Worm (Caenorhabditis elegans): ENCODE measurements around the gene trpa-1.

DNA sequence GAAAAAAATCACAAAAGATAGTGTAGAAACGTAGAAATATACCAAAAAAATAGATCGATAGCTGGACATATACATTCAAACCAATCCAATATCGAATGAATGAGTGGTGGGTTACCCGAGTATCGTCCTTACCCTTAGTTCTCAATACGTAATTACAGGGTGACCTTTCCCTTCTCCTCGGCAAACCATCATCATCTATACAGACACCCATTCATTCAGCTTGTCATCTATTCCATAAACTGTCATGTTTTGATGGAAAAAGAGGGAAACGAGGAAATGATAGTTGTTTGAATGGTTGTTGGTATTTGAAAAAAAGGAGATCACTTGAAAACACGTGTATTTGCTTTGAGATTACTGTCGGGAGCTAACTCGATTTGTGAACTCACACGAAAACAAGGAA lies 59.8 kb downstream of the trpa-1 start:
- TF ChIP-seq ztf-16 (tag; optimal IDR thresholded peaks at IDR 0.05) (no peak), syd-9 (tag; optimal IDR thresholded peaks at IDR 0.05) (no peak), nfya-1 (tag; optimal IDR thresholded peaks at IDR 0.05) (no peak)

Measured in whole organism, late embryonic.